Worm (Caenorhabditis elegans) whole organism, L4/young adult: ENCODE measurements around the gene C29F3.7.

ENCODE experiments used
- W03F9.2 ChIP-seq: fragments of 150-350 bp; optimal IDR thresholded peaks from 2 replicates; lab custom pipeline; 2014; ENCODE audit warnings: missing biosample characterization, missing genetic modification characterization
- dao-5 ChIP-seq: sonication (generic microtip); optimal IDR thresholded peaks from 2 replicates; lab custom pipeline; 2016; ENCODE audit warnings: missing genotype, missing genetic modification characterization, moderate library complexity, missing compliant biosample characterization
- him-1 ChIP-seq: sonication (generic microtip); optimal IDR thresholded peaks from 2 replicates; lab custom pipeline; 2016; ENCODE audit warnings: missing genotype, missing genetic modification reagents, missing genetic modification characterization, missing compliant biosample characterization

- TF ChIP-seq dao-5 (tag; lab: Kevin White, UChicago) (no peak), W03F9.2 (tag; lab: Kevin White, UChicago) (no peak), him-1 (tag; lab: Kevin White, UChicago) (no peak)
These were observed 47.2 kb downstream of the C29F3.7 start, which contains the start of gene fbxa-135 for ce11 chrV:15401856-15402314.
